Worm (Caenorhabditis elegans) whole organism, L2 larva: Measurements from ENCODE around the gene fbxc-47.

Experiments
- aly-2 ChIP-seq: fragments of 150-350 bp; optimal IDR thresholded peaks from 2 replicates; lab custom pipeline; 2014; ENCODE audit warnings: missing biosample characterization, missing genetic modification characterization
- egl-27 ChIP-seq: sonication (generic microtip); optimal IDR thresholded peaks from 3 replicates; lab custom pipeline; 2017; ENCODE audit warnings: missing biosample characterization, missing genetic modification reagents, missing genetic modification characterization
- lin-13 ChIP-seq: fragments of 150-350 bp; optimal IDR thresholded peaks from 2 replicates; lab custom pipeline; 2014; ENCODE audit warnings: missing biosample characterization, missing genetic modification reagents, missing genetic modification characterization
- mdl-1 ChIP-seq, 2 experiments: fragments of 150-350 bp in 1 of 2; sonication (generic microtip) in 1 of 2; optimal IDR thresholded peaks; 2 replicates each; lab custom pipeline; 2017; ENCODE audit warnings: missing biosample characterization in 2 of 2, missing genetic modification characterization in 2 of 2
- nhr-11 ChIP-seq: fragments of 150-350 bp; optimal IDR thresholded peaks from 2 replicates; lab custom pipeline; 2014; ENCODE audit warnings: missing biosample characterization, missing genetic modification characterization
- nhr-237 ChIP-seq: fragments of 150-350 bp; optimal IDR thresholded peaks from 2 replicates; lab custom pipeline; 2014; ENCODE audit warnings: missing biosample characterization, missing genetic modification characterization
- skn-1 ChIP-seq: sonication (generic microtip); optimal IDR thresholded peaks from 2 replicates; lab custom pipeline; 2017; ENCODE audit warnings: missing biosample characterization, missing genetic modification characterization
- snpc-4 ChIP-seq: fragments of 150-350 bp; optimal IDR thresholded peaks from 2 replicates; lab custom pipeline; 2014; ENCODE audit warnings: missing biosample characterization, missing genetic modification characterization
- unc-62 ChIP-seq: fragments of 150-350 bp; optimal IDR thresholded peaks from 2 replicates; lab custom pipeline; 2014; ENCODE audit warnings: missing biosample characterization, missing genetic modification reagents, missing genetic modification characterization
- zag-1 ChIP-seq: fragments of 150-350 bp; optimal IDR thresholded peaks from 2 replicates; lab custom pipeline; 2014; ENCODE audit warnings: missing biosample characterization, missing genetic modification characterization

ce11 chrIV:3838687-3839086, 33.4 kb downstream of the fbxc-47 start:
- TF ChIP-seq zag-1 (tag; lab: Kevin White, UChicago) (no peak), nhr-11 (tag; lab: Kevin White, UChicago) (no peak), snpc-4 (tag; lab: Kevin White, UChicago) (no peak), skn-1 (tag; lab: Kevin White, UChicago) (no peak), egl-27 (tag; lab: Kevin White, UChicago) (no peak), unc-62 (GFP tag; lab: Kevin White, UChicago) (no peak), aly-2 (tag; lab: Kevin White, UChicago) (no peak), lin-13 (GFP tag; lab: Kevin White, UChicago) (no peak), mdl-1 (tag; optimal IDR thresholded peaks at IDR 0.05; lab: Kevin White, UChicago) (no peak), nhr-237 (tag; lab: Kevin White, UChicago) (no peak)
